Fruit fly (Drosophila melanogaster) whole organism, pupa: ENCODE measurements around the gene CG12560.

ENCODE experiments used
- CG15710 ChIP-seq: fragments of 200-800 bp; sonication (Bioruptor generic); optimal IDR thresholded peaks from 2 replicates; lab custom pipeline; 2018; ENCODE audit warnings: missing biosample characterization, mild to moderate bottlenecking, missing genetic modification characterization, moderate library complexity
- CG17806 ChIP-seq: fragments of 200-800 bp; sonication (Bioruptor generic); optimal IDR thresholded peaks from 2 replicates; lab custom pipeline; 2018; ENCODE audit warnings: missing biosample characterization, mild to moderate bottlenecking, missing genetic modification characterization, moderate library complexity
- Ets98B ChIP-seq: fragments of 200-800 bp; sonication (Bioruptor generic); IDR thresholded peaks from 2 replicates; pipeline ENCODE4 v1.3.6; 2022; ENCODE audit warnings: missing biosample characterization, missing genetic modification characterization
- Pif1B ChIP-seq: fragments of 200-800 bp; sonication (Bioruptor generic); optimal IDR thresholded peaks from 3 replicates; lab custom pipeline; 2016; ENCODE audit warnings: missing biosample characterization, missing genetic modification characterization

dm6 chr2L:7967645-7968044 lies 41.6 kb downstream of the CG12560 start:
- TF ChIP-seq CG15710 (tag; lab: Kevin White, UChicago), result no peak
- no peak for TF ChIP-seq Ets98B (GFP tag; lab: Robert Waterston, UW)
- TF ChIP-seq CG17806 (tag; lab: Kevin White, UChicago), result no peak
- TF ChIP-seq Pif1B, result no peak
